Worm (Caenorhabditis elegans): ENCODE data around the gene del-5.

Gene del-5

DNA sequence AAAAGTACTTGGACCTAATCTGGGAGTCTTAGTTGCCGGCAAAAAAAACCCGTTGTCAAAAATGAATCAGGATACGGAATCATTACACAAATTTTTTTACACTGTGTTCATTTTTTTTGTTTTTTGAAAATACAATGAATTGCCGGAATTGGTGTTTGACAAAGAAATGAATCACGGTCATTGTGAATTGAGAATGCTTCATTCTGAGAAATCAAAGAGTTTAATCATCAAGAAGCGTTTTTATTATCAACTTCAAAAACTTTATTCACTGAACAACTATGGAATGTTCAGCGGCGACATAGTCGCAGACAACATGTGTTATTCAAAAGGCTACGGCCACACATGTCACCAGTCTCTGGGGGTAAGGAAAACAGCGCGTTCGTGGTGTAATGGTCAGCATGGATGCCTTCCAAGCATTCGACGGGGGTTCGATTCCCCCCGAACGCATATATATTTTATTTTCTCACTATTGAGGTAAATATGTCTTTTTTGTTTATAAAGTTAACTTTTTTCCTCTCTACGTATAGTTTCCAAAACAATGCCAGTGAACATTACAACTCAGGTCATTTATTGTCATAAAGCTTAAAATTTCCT lies 44.4 kb downstream of the del-5 start, which contains the start of gene nas-10 (continued):
- TF ChIP-seq hlh-30 (tag; optimal IDR thresholded peaks at IDR 0.05; ENCODE audit: insufficient read depth) (peak; percentile 43), nhr-232 (tag; optimal IDR thresholded peaks at IDR 0.05) (peak; percentile 70), unc-42 (tag; optimal IDR thresholded peaks at IDR 0.05) (peak; percentile 37), T23F11.4 (GFP tag; optimal IDR thresholded peaks at IDR 0.05) (peak; percentile 67), dmd-4 (tag; optimal IDR thresholded peaks at IDR 0.05; ENCODE audit: borderline replicate concordance) (peak; percentile 60), Y22D7AL.16 (tag; optimal IDR thresholded peaks at IDR 0.05) (peak; percentile 72), C38D4.7 (GFP tag; optimal IDR thresholded peaks at IDR 0.05) (peak; percentile 73), gmeb-2 (tag; optimal IDR thresholded peaks at IDR 0.05) (peak; percentile 83), pqm-1 (tag; optimal IDR thresholded peaks at IDR 0.05) (peak; percentile 49), lin-11 (tag; optimal IDR thresholded peaks at IDR 0.05) (peak; percentile 73), ref-2 (tag; optimal IDR thresholded peaks at IDR 0.05) (peak; percentile 58), pat-9 (tag; optimal IDR thresholded peaks at IDR 0.05) (peak; percentile 86), elt-2 (tag; optimal IDR thresholded peaks at IDR 0.05) (peak; percentile 84), ceh-34 (tag; optimal IDR thresholded peaks at IDR 0.05) (peak; percentile 82), ceh-22 (tag; optimal IDR thresholded peaks at IDR 0.05) (no peak), pax-1 (tag; optimal IDR thresholded peaks at IDR 0.05) (no peak), sox-4 (tag; optimal IDR thresholded peaks at IDR 0.05) (peak; percentile 83), ceh-24 (tag; optimal IDR thresholded peaks at IDR 0.05) (peak; percentile 44), ceh-2 (tag; optimal IDR thresholded peaks at IDR 0.05) (peak; percentile 75), pag-3 (tag; optimal IDR thresholded peaks at IDR 0.05; ENCODE audit: borderline replicate concordance) (peak; percentile 14), madf-2 (tag; optimal IDR thresholded peaks at IDR 0.05) (peak; percentile 77), eyg-1 (tag; optimal IDR thresholded peaks at IDR 0.05) (peak; percentile 73), hlh-15 (tag; optimal IDR thresholded peaks at IDR 0.05) (peak; percentile 58), unc-55 (GFP tag; optimal IDR thresholded peaks at IDR 0.05) (no peak), ttx-3 (tag; optimal IDR thresholded peaks at IDR 0.05) (peak; percentile 88), pros-1 (tag; optimal IDR thresholded peaks at IDR 0.05) (no peak), ceh-18 (tag; optimal IDR thresholded peaks at IDR 0.05) (peak; percentile 47), fkh-6 (tag; optimal IDR thresholded peaks at IDR 0.05) (peak; percentile 81), odd-2 (tag; optimal IDR thresholded peaks at IDR 0.05) (peak; percentile 38), syd-9 (tag; optimal IDR thresholded peaks at IDR 0.05) (peak; percentile 82), pha-4 (tag; optimal IDR thresholded peaks at IDR 0.05) (no peak), npax-4 (tag; optimal IDR thresholded peaks at IDR 0.05) (peak; percentile 68), unc-3 (GFP tag; conservative IDR thresholded peaks at IDR 0.05) (peak; percentile 78), unc-3 (tag; optimal IDR thresholded peaks at IDR 0.05) (peak; percentile 84), hlh-13 (GFP tag; optimal IDR thresholded peaks at IDR 0.05) (peak; percentile 64), tbx-7 (tag; optimal IDR thresholded peaks at IDR 0.05) (peak; percentile 21)

DNA sequence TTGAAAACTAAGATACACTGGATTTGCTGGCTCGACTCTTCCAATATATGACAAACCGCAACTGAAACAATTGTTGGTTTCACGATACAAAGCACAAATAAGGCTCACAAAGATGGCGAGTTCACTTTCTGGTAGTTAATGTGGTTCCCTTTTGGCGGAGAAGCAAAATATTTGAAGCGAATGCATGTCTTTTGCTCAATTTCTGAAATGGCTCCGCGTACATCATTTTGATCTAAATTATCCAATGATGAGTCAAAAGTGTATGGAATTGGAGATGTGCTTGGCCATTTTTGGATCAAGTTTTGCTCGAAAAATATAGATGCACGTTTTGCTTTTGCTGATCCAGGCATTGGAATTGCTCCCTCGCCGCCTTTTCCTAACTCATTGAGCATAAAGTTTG lies 46.3 kb downstream of the del-5 start:
- TF ChIP-seq K09A11.1 (tag; optimal IDR thresholded peaks at IDR 0.05; ENCODE audit: insufficient read depth) (no peak), pat-9 (tag; optimal IDR thresholded peaks at IDR 0.05) (no peak), dve-1 (tag; optimal IDR thresholded peaks at IDR 0.05) (no peak), hlh-8 (tag; optimal IDR thresholded peaks at IDR 0.05) (no peak), pag-3 (tag; optimal IDR thresholded peaks at IDR 0.05; ENCODE audit: borderline replicate concordance) (no peak), ceh-48 (tag; optimal IDR thresholded peaks at IDR 0.05) (no peak), ttx-3 (tag; optimal IDR thresholded peaks at IDR 0.05) (no peak), fkh-10 (GFP tag; optimal IDR thresholded peaks at IDR 0.05) (no peak), odd-2 (tag; optimal IDR thresholded peaks at IDR 0.05) (no peak), eyg-1 (tag; optimal IDR thresholded peaks at IDR 0.05) (no peak), Y22D7AL.16 (tag; optimal IDR thresholded peaks at IDR 0.05) (no peak), ahr-1 (tag; optimal IDR thresholded peaks at IDR 0.05) (no peak), T23F11.4 (GFP tag; optimal IDR thresholded peaks at IDR 0.05) (no peak)

Measured in whole organism, late embryonic.